Fruit fly (Drosophila melanogaster): Measurements from ENCODE around the gene Mic26-27.

Mic26-27 gene

DNA sequence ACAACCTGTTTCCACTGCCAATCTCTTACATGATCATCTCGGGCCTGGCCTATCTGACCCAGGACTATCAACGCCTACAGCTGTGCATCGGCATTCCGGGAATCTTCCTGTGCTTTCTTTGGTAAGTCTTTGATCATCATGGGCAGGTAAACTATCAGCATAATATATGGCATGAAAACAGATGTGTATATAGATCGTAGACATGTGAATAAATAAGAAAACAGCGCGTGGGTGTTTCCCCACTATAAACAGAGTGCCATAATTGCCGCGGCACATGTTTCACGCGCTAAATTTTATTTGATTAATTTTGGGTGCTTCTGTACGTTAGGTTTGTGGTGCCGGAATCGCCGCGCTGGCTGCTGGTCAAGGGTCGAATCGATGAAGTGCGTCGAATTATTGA is 21.4 kb upstream of the Mic26-27 start:
- TF ChIP-seq ttk (optimal IDR thresholded peaks at IDR 0.05) = no peak
- TF ChIP-seq psq (optimal IDR thresholded peaks at IDR 0.05) = no peak
- no peak for TF ChIP-seq Sin3A (optimal IDR thresholded peaks at IDR 0.05)
- no peak for TF ChIP-seq Myc (optimal IDR thresholded peaks at IDR 0.05)
- TF ChIP-seq insv (optimal IDR thresholded peaks at IDR 0.05) = no peak
- no peak for TF ChIP-seq h (optimal IDR thresholded peaks at IDR 0.05)

DNA sequence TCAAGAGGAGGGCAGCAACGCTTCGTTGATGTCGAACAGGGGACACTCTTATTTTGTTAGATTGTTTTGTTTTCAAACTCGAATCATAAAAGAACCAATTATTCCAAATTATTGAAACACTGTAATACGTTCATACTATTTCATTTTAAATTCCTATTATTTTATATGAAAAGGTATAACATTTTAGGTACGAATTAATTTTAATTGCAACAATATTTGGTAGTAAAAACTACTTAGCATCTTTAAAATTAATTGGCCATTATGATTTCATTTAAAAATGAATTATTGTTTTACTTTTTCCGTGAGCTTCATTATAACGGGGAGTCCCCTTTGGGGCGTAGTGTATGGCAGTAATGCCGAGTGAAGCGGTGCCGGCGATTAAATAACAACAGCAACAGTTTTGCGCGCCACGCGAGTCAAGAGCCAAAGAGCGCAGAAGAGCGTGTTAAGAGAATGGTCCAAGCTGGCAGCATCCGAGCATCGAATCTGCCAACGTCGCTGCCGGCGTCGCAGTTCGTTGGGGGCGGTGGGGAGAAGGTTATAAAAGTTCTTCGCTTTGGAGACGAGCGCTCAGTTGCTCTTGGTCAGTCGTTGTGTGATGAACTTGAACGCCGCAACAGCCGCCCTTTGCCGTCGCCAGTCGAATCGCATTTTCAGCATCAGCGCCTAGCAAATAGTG is 11.0 kb upstream of the Mic26-27 start:
- TF ChIP-seq psq (optimal IDR thresholded peaks at IDR 0.05) = no peak
- TF ChIP-seq Myc (optimal IDR thresholded peaks at IDR 0.05) = no peak
- no peak for TF ChIP-seq Sin3A (optimal IDR thresholded peaks at IDR 0.05)
- no peak for TF ChIP-seq insv (optimal IDR thresholded peaks at IDR 0.05)
- TF ChIP-seq ttk (optimal IDR thresholded peaks at IDR 0.05) = no peak
- TF ChIP-seq h (optimal IDR thresholded peaks at IDR 0.05) = no peak

DNA sequence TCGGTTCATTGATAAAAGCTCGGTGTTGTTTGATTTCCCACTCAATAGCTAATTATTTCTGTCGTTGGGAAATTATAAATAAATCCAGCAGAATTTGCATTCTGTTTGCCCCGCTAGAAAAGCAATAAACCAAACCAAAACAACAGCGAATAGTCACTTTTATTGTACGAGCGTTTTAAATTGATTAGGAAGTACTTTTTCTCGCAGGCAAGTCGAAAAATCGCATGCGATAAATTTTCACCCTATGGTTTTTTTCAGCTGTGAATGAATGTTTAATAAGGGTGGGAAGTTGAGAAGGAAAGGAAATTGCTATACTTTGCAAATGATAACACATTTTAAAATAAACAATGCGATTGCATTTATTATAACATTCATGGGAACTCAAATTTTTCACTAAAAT is 9.4 kb upstream of the Mic26-27 start:
- TF ChIP-seq psq (optimal IDR thresholded peaks at IDR 0.05) (no peak), h (optimal IDR thresholded peaks at IDR 0.05) (no peak), Myc (optimal IDR thresholded peaks at IDR 0.05) (no peak), insv (optimal IDR thresholded peaks at IDR 0.05) (no peak), ttk (optimal IDR thresholded peaks at IDR 0.05) (no peak), Sin3A (optimal IDR thresholded peaks at IDR 0.05) (no peak)

DNA sequence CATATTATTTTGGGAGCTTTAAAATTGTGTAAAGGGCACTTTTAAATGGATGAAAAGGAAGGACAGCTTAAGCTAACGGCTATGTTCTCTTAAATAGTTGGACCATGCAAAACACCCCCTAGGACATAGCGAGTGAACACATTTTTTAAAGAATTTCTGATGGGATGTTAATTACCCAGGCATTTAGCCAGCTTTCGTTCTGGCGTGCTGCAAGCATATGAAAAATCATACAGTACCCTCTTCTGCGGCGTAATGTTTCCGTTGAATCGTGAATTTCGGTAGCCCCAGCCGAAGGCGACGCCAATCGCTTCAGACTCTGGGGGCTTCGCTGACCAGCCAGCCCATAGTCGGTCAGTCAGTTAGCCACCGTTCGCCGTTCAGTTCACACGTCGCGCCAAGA is 8.0 kb upstream of the Mic26-27 start, which contains the start of gene CG6006:
CG6006 (plus strand) TSS at position 301 of the 400 bp plus-strand sequence.
- no peak for TF ChIP-seq Myc (optimal IDR thresholded peaks at IDR 0.05)
- no peak for TF ChIP-seq h (optimal IDR thresholded peaks at IDR 0.05)
- TF ChIP-seq ttk (optimal IDR thresholded peaks at IDR 0.05) = no peak
- no peak for TF ChIP-seq insv (optimal IDR thresholded peaks at IDR 0.05)

DNA sequence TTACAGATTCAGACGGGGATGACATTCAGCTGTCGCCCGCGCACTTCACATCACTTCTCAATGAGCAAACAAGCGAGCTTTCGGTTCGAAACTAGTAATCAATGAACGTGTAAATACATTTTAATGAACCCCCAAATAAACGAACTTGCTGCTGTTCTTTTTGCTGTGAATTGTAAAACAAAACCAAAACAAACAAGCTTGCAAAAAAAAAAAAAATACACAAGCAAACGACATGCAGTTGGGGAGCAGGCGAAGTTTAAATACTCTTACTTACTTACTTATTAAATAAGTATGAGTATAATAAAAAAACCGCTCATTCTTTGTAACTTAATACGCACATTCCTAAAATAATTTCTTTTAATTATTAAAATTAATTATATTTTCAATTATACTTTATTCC is 7.6 kb upstream of the Mic26-27 start:
- no peak for TF ChIP-seq h (optimal IDR thresholded peaks at IDR 0.05)
- no peak for TF ChIP-seq psq (optimal IDR thresholded peaks at IDR 0.05)

DNA sequence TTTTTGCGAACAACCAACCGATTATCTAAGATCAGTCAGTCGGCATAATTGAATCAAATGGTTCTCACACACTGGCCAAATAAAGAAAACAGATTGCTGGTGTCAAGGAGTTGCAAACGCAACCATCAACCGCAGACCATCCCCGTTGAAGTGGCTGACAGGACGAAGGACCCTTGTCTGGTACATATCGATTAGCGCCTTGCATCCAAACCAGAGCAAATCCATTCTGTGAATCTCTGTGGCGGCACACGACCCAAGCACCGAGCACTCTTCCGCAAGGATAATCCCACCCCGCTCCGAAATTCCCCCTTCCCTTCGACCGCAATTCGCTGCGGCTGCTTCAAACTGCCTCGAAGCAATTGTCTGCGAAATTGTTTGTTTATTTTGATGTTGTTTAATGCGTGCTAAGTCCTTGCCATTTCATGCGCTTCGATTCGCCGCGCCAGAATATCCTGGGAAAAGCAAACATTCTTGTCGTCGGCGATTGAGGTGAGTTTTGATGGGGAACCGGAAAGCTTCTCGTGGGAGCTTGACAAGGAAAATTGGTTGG is 6.8 kb upstream of the Mic26-27 start:
- TF ChIP-seq h (optimal IDR thresholded peaks at IDR 0.05) = no peak
- TF ChIP-seq Myc (optimal IDR thresholded peaks at IDR 0.05) = no peak
- TF ChIP-seq insv (optimal IDR thresholded peaks at IDR 0.05) = no peak
- TF ChIP-seq psq (optimal IDR thresholded peaks at IDR 0.05) = no peak
- no peak for TF ChIP-seq ttk (optimal IDR thresholded peaks at IDR 0.05)
- no peak for TF ChIP-seq Sin3A (optimal IDR thresholded peaks at IDR 0.05)

DNA sequence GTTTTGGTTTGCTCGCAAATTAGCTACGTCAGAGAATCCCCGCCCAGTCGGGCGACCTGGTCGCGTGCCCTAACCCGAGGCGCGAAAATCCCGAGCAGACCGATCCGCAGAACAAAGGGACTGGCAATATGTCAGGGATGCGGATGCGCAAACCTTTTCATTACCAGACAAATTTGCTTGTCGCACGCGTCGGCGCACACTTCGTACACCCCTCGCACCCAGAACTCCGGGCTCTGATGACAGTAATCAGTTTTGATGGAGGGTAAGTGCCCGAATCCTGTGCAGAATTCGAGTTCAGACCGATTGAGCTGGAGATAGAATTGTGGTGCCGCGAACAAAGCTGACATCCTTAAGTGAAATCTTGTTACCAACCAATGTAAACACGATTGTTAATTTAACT is 5.7 kb upstream of the Mic26-27 start:
- no peak for TF ChIP-seq h (optimal IDR thresholded peaks at IDR 0.05)
- no peak for TF ChIP-seq Myc (optimal IDR thresholded peaks at IDR 0.05)
- no peak for TF ChIP-seq ttk (optimal IDR thresholded peaks at IDR 0.05)
- no peak for TF ChIP-seq insv (optimal IDR thresholded peaks at IDR 0.05)
- TF ChIP-seq Sin3A (optimal IDR thresholded peaks at IDR 0.05) = no peak
- no peak for TF ChIP-seq psq (optimal IDR thresholded peaks at IDR 0.05)

DNA sequence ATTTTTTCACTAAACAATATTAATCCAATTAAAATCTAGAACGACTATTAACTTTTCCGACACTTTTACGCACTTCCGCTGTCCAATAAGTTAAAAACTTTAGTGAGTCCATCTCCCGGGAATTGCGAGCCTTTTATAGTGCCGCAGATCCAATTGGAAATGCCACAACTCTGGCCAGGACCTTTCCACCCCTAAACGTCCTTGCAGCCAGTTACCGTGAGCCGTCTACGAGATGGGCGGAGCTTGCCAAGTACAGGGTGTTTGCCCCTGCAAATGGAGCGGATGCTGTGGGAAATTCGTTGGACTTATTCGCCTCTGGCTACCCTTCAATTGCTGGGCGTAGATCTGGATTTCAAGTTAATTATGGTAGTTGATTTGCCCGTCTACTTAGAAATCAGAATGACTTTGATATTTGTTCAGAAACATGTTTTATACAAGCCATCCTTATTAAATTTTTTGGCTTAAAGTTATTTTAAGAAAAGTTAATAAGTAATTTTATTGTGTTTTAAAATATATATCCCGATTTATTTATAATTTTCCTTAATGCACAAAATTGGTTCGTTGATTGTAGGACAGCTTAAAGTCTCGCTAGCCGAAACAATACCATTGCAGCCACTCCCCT is 4.7 kb upstream of the Mic26-27 start, which contains the start of gene Fer2:
Fer2 (minus strand) TSS at position 74 of the 622 bp plus-strand sequence.
- TF ChIP-seq Myc (optimal IDR thresholded peaks at IDR 0.05) (no peak), insv (optimal IDR thresholded peaks at IDR 0.05) (no peak), psq (optimal IDR thresholded peaks at IDR 0.05) (no peak), h (optimal IDR thresholded peaks at IDR 0.05) (no peak), Sin3A (optimal IDR thresholded peaks at IDR 0.05) (no peak), ttk (optimal IDR thresholded peaks at IDR 0.05) (no peak)

DNA sequence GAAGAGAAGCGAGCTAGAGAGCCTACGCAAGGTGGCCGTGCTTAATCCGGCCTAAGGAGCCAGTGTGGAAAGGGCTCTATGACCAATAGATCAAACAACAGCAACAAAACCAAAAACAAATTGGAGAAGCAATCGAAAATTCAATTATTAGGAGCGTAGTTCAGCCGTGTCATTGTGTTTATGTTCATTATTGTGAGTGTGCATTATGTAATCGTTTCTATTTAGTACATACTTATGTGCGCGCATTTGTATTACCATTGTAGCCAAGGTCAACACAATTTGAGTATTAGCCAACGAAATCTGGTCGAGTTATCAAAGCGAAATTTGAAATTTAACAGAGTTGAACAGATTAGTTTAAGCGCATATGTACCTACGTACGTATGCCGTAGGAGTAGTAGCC is 2.1 kb upstream of the Mic26-27 start:
- TF ChIP-seq h (optimal IDR thresholded peaks at IDR 0.05) (no peak), ttk (optimal IDR thresholded peaks at IDR 0.05) (no peak), Myc (optimal IDR thresholded peaks at IDR 0.05) (no peak), insv (optimal IDR thresholded peaks at IDR 0.05) (no peak), Sin3A (optimal IDR thresholded peaks at IDR 0.05) (no peak), psq (optimal IDR thresholded peaks at IDR 0.05) (no peak)

DNA sequence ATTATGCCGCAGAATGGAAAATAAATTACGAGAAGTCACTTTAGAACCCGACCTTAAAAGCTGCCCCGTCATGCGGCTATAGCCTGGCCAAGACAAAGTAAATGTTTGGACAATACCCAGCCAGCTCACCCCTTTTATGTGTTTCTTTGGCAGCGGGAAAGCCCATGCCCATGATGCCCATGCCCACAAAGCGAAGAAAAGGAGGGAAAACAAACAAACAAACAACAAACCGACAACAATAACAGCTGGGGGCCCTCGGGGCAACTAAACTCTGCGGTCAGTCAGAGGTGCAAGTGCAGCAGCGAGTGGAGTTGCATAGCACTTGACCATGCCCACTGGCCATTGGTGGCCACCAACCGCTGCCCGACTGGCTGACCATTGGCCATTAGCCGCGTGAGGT is 11.0 kb downstream of the Mic26-27 start:
- TF ChIP-seq ttk (optimal IDR thresholded peaks at IDR 0.05) (no peak), Myc (optimal IDR thresholded peaks at IDR 0.05) (no peak), h (optimal IDR thresholded peaks at IDR 0.05) (no peak), insv (optimal IDR thresholded peaks at IDR 0.05) (no peak), psq (optimal IDR thresholded peaks at IDR 0.05) (no peak)

DNA sequence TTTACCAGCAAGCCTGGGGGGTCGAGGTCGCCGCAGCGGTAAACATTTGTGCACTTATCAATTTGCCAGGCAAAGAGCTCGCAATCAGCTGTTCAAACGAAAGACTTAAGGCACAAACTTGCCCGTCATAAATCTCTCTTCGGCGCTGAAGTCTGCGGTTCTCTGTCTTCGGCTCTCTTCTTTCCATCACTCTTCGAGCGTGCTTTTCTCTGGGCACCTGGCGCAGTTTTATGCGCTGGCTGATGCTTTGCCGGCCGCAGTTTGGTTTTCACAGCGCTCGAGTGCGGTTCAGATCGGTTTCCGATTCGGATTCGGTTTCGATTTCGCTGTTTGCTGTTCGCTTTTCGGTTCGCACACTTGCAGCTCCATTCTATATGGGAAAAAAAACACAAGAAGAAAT is 18.2 kb downstream of the Mic26-27 start:
- TF ChIP-seq h (optimal IDR thresholded peaks at IDR 0.05) (no peak), insv (optimal IDR thresholded peaks at IDR 0.05) (no peak), psq (optimal IDR thresholded peaks at IDR 0.05) (no peak), Myc (optimal IDR thresholded peaks at IDR 0.05) (no peak), Sin3A (optimal IDR thresholded peaks at IDR 0.05) (no peak), ttk (optimal IDR thresholded peaks at IDR 0.05) (no peak)

DNA sequence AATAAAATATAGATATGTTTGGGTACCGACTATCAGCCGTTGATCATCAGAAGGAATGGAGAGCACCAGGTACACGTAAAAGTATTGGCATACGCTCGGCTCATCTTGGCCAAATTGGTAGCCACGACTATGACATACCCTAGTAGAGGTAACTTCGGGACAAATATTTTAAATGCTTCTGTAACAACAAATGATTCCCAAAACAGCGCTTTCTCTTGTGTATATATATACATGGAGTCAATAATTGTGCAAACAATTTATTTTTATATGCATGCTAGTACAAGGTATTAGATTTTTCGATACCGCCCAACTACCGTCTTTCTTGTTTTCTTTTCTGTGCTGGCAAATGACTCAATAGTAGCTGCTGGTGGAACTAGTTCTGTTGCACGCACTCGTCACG is 27.2 kb downstream of the Mic26-27 start:
- no peak for TF ChIP-seq insv (optimal IDR thresholded peaks at IDR 0.05)
- TF ChIP-seq h (optimal IDR thresholded peaks at IDR 0.05) = no peak
- TF ChIP-seq Sin3A (optimal IDR thresholded peaks at IDR 0.05) = no peak

DNA sequence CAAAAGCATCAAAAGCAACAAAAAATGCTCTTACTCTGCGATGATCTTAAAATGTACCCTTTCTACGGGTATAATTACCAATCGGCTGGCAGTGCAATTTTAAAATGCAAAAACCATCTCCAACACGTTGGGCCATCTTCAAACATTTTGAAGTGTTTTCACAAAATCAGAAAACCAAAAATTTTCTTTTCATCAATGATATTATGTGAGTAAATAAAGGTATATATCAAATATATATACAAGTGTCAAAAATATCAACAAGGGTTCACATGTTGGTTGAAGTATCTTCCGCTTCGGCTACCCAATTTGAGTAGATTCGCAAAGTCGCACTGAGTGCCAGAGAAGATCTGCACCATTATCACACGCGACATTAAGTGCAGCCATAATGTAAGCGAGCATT is 29.3 kb downstream of the Mic26-27 start:
- TF ChIP-seq insv (optimal IDR thresholded peaks at IDR 0.05) = no peak
- no peak for TF ChIP-seq Myc (optimal IDR thresholded peaks at IDR 0.05)
- TF ChIP-seq h (optimal IDR thresholded peaks at IDR 0.05) = no peak
- TF ChIP-seq Sin3A (optimal IDR thresholded peaks at IDR 0.05) = no peak
- no peak for TF ChIP-seq psq (optimal IDR thresholded peaks at IDR 0.05)
- TF ChIP-seq ttk (optimal IDR thresholded peaks at IDR 0.05) = no peak

Measured in Kc167 (cell line).